Fruit fly (Drosophila melanogaster) whole organism, prepupa: ENCODE measurements around the gene CG31464.

Experiments
- CG32006 ChIP-seq: fragments of 200-800 bp; sonication (Bioruptor generic); optimal IDR thresholded peaks from 3 replicates; lab custom pipeline; 2017; ENCODE audit warnings: missing biosample characterization, mild to moderate bottlenecking, missing genetic modification characterization
- Hr38 ChIP-seq: sonication (Bioruptor generic); optimal IDR thresholded peaks from 2 replicates; lab custom pipeline; 2016; ENCODE audit warnings: missing biosample characterization, missing genetic modification characterization
- Hr39 ChIP-seq: fragments of 200-800 bp; sonication (Bioruptor generic); optimal IDR thresholded peaks from 2 replicates; lab custom pipeline; 2016; ENCODE audit warnings: missing biosample characterization, missing genetic modification characterization
- OdsH ChIP-seq: fragments of 200-800 bp; sonication (Bioruptor generic); optimal IDR thresholded peaks from 3 replicates; lab custom pipeline; 2016; ENCODE audit warnings: missing biosample characterization, missing genetic modification characterization
- Sox102F ChIP-seq: fragments of 200-800 bp; sonication (Bioruptor generic); optimal IDR thresholded peaks from 2 replicates; lab custom pipeline; 2016; ENCODE audit warnings: missing biosample characterization, mild to moderate bottlenecking, missing genetic modification characterization
- dac ChIP-seq: fragments of 200-800 bp; sonication (Bioruptor generic); optimal IDR thresholded peaks from 2 replicates; lab custom pipeline; 2017; ENCODE audit warnings: missing biosample characterization, mild to moderate bottlenecking, missing genetic modification characterization
- fd85E ChIP-seq: fragments of 200-800 bp; sonication (Bioruptor generic); optimal IDR thresholded peaks from 3 replicates; lab custom pipeline; 2016; ENCODE audit warnings: missing biosample characterization, missing genetic modification characterization
- net ChIP-seq: fragments of 200-800 bp; sonication (Bioruptor generic); optimal IDR thresholded peaks from 3 replicates; lab custom pipeline; 2016; ENCODE audit warnings: missing biosample characterization, missing genetic modification characterization
- salr ChIP-seq, 2 experiments: fragments of 200-800 bp; sonication (Bioruptor generic); optimal IDR thresholded peaks; 3 replicates each; lab custom pipeline; 2016 to 2018; ENCODE audit warnings: missing biosample characterization in 2 of 2, missing genetic modification characterization in 2 of 2, mild to moderate bottlenecking in 1 of 2
- ss ChIP-seq, 2 experiments: fragments of 200-800 bp; sonication (Bioruptor generic); optimal IDR thresholded peaks; 2 replicates in 1 of 2; 3 replicates in 1 of 2; lab custom pipeline; 2017 to 2018; ENCODE audit warnings: mild to moderate bottlenecking in 2 of 2, missing biosample characterization in 2 of 2, missing genetic modification characterization in 2 of 2, moderate library complexity in 1 of 2

- no peak for TF ChIP-seq Hr39 (GFP tag; lab: Kevin White, UChicago)
- TF ChIP-seq CG32006 (GFP tag; lab: Kevin White, UChicago): no peak
- TF ChIP-seq fd85E (GFP tag; lab: Kevin White, UChicago): no peak
- TF ChIP-seq dac (GFP tag; lab: Kevin White, UChicago): no peak
- TF ChIP-seq net (GFP tag; lab: Kevin White, UChicago): no peak
- no peak for TF ChIP-seq OdsH (GFP tag; lab: Kevin White, UChicago)
- no peak for TF ChIP-seq Sox102F
- no peak for TF ChIP-seq Hr38 (GFP tag; lab: Kevin White, UChicago)
- TF ChIP-seq ss (GFP tag; optimal IDR thresholded peaks at IDR 0.05; lab: Kevin White, UChicago): no peak
- TF ChIP-seq salr (GFP tag; optimal IDR thresholded peaks at IDR 0.05; lab: Kevin White, UChicago): no peak
Observed at dm6 chr3R:8288790-8289189, 2.2 kb upstream of the CG31464 start.
